Worm (Caenorhabditis elegans): Measurements from ENCODE around the gene C06E1.7.

DNA sequence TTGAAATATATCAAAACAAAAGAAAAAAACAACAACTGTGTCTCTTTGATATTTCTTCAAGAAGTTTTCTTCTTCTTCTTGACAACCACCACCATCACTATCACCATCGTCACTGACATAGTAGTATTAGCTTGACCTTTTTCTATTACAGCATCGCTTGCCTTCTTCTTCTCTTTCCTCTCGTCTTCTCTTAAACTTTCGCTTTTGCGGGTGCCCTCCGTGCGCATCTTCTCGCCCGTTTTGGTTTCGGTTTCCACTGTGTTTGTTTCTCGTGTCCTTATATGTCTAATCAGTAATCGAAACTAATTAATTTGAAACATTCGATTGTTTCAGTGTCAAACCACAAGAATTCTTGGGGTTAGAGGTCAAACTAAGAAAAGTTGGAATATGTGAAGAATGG, 14.2 kb downstream of the C06E1.7 start:
- TF ChIP-seq nhr-11 (tag; optimal IDR thresholded peaks at IDR 0.05) (no peak), zag-1 (tag; optimal IDR thresholded peaks at IDR 0.05) (no peak), unc-62 (GFP tag; optimal IDR thresholded peaks at IDR 0.05) (no peak), elt-3 (tag; optimal IDR thresholded peaks at IDR 0.05) (no peak), ZK546.5 (tag; optimal IDR thresholded peaks at IDR 0.05) (no peak), hmg-11 (tag; optimal IDR thresholded peaks at IDR 0.05) (no peak), pha-4 (tag; optimal IDR thresholded peaks at IDR 0.05) (no peak), ama-1 (optimal IDR thresholded peaks at IDR 0.05) (no peak)
